Fruit fly (Drosophila melanogaster) whole organism, wandering third instar larva: Measurements from ENCODE around the gene CG5435.

ENCODE experiments used
- CG9705 ChIP-seq: fragments of 200-800 bp; sonication (Bioruptor generic); optimal IDR thresholded peaks from 2 replicates; lab custom pipeline; 2018; ENCODE audit warnings: missing biosample characterization, mild to moderate bottlenecking, missing genetic modification characterization
- CrebA ChIP-seq: fragments of 200-800 bp; sonication (Bioruptor generic); optimal IDR thresholded peaks from 2 replicates; lab custom pipeline; 2016; ENCODE audit warnings: missing biosample characterization, mild to moderate bottlenecking, missing genetic modification characterization, borderline replicate concordance
- Dfd ChIP-seq: fragments of >200 bp; optimal IDR thresholded peaks from 2 replicates; lab custom pipeline; 2017; ENCODE audit warnings: missing biosample characterization, missing genetic modification characterization
- Dif ChIP-seq: fragments of 200-275, 200-300 bp; sonication (Bioruptor generic); optimal IDR thresholded peaks from 2 replicates; lab custom pipeline; 2018; ENCODE audit warnings: missing biosample characterization, missing genetic modification characterization; ENCODE audit not compliant: partially characterized antibody
- GATAd ChIP-seq: sonication (Bioruptor generic); optimal IDR thresholded peaks from 2 replicates; lab custom pipeline; 2016; ENCODE audit warnings: missing biosample characterization, missing genetic modification characterization
- HLH106 ChIP-seq: fragments of 200-800 bp; optimal IDR thresholded peaks from 3 replicates; lab custom pipeline; 2019; ENCODE audit warnings: missing biosample characterization, mild to moderate bottlenecking, missing genetic modification characterization, moderate library complexity
- Hnf4 ChIP-seq: fragments of 200-800 bp; sonication (Bioruptor generic); optimal IDR thresholded peaks from 2 replicates; lab custom pipeline; 2016; ENCODE audit warnings: missing biosample characterization, mild to moderate bottlenecking, missing genetic modification characterization
- Hr78 ChIP-seq: fragments of >200 bp; optimal IDR thresholded peaks from 2 replicates; lab custom pipeline; 2017; ENCODE audit warnings: missing biosample characterization, missing genetic modification characterization
- Hr83 ChIP-seq: fragments of 200-300 bp; sonication (Bioruptor generic); optimal IDR thresholded peaks from 2 replicates; lab custom pipeline; 2016; ENCODE audit warnings: missing biosample characterization, mild to moderate bottlenecking, missing genetic modification characterization, moderate library complexity; ENCODE audit not compliant: poor library complexity, severe bottlenecking
- Jra ChIP-seq: sonication (Bioruptor generic); optimal IDR thresholded peaks from 2 replicates; lab custom pipeline; 2016; ENCODE audit warnings: missing biosample characterization, missing genetic modification characterization
- Myc ChIP-seq: fragments of >200 bp; optimal IDR thresholded peaks from 2 replicates; lab custom pipeline; 2017
- Rel ChIP-seq, 2 experiments: fragments of 200-800 bp; sonication (Bioruptor generic) in 1 of 2; optimal IDR thresholded peaks; 2 replicates in 1 of 2; 3 replicates in 1 of 2; lab custom pipeline; 2016 to 2019; ENCODE audit warnings: mild to moderate bottlenecking in 2 of 2, missing biosample characterization in 2 of 2, missing genetic modification characterization in 2 of 2, moderate library complexity in 1 of 2
- Sp1 ChIP-seq: fragments of 200-800 bp; sonication (Bioruptor generic); optimal IDR thresholded peaks from 3 replicates; lab custom pipeline; 2019; ENCODE audit warnings: missing biosample characterization, mild to moderate bottlenecking, missing genetic modification characterization, moderate library complexity
- brk ChIP-seq: fragments of 200-800 bp; sonication (Bioruptor generic); optimal IDR thresholded peaks from 2 replicates; lab custom pipeline; 2016; ENCODE audit warnings: missing biosample characterization, mild to moderate bottlenecking, missing genetic modification characterization
- dl ChIP-seq, 2 experiments: fragments of 175-275, 200-275 bp in 1 of 2; fragments of 200-275 bp in 1 of 2; sonication (Bioruptor generic); optimal IDR thresholded peaks; lab custom pipeline; 2018; ENCODE audit warnings: mild to moderate bottlenecking in 2 of 2, missing biosample characterization in 2 of 2, missing genetic modification characterization in 2 of 2, moderate library complexity in 2 of 2; ENCODE audit not compliant: partially characterized antibody in 2 of 2, insufficient read depth in 1 of 2
- dmrt93B ChIP-seq: fragments of 200-800 bp; sonication (Bioruptor generic); optimal IDR thresholded peaks from 2 replicates; lab custom pipeline; 2018; ENCODE audit warnings: missing biosample characterization, mild to moderate bottlenecking, missing genetic modification characterization
- dsf ChIP-seq: sonication (Bioruptor generic); optimal IDR thresholded peaks from 2 replicates; lab custom pipeline; 2016; ENCODE audit warnings: missing biosample characterization, missing genetic modification characterization, borderline replicate concordance
- ey ChIP-seq: fragments of 200-800 bp; sonication (Bioruptor generic); optimal IDR thresholded peaks from 2 replicates; lab custom pipeline; 2016; ENCODE audit warnings: missing biosample characterization, missing genetic modification characterization
- foxo ChIP-seq, 2 experiments: fragments of 200-800 bp; sonication (Bioruptor generic); optimal IDR thresholded peaks; 2 replicates in 1 of 2; 3 replicates in 1 of 2; lab custom pipeline; 2016 to 2017; ENCODE audit warnings: missing biosample characterization in 2 of 2, missing genetic modification characterization in 2 of 2
- fru ChIP-seq: fragments of 200-800 bp; sonication (Bioruptor generic); optimal IDR thresholded peaks from 3 replicates; lab custom pipeline; 2016; ENCODE audit warnings: missing biosample characterization, mild to moderate bottlenecking, missing genetic modification characterization
- h ChIP-seq: fragments of 200-800 bp; sonication (Bioruptor generic); optimal IDR thresholded peaks from 3 replicates; lab custom pipeline; 2016; ENCODE audit warnings: missing biosample characterization, mild to moderate bottlenecking, missing genetic modification characterization
- psq ChIP-seq: fragments of 200-800 bp; sonication (Bioruptor generic); optimal IDR thresholded peaks from 3 replicates; lab custom pipeline; 2017; ENCODE audit warnings: missing biosample characterization, mild to moderate bottlenecking, missing genetic modification characterization, moderate library complexity
- rgr ChIP-seq: fragments of 200-800 bp; sonication (Bioruptor generic); optimal IDR thresholded peaks from 3 replicates; lab custom pipeline; 2016; ENCODE audit warnings: missing biosample characterization, mild to moderate bottlenecking, missing genetic modification characterization
- sage ChIP-seq: fragments of 200-800 bp; sonication (Bioruptor generic); optimal IDR thresholded peaks from 2 replicates; lab custom pipeline; 2016; ENCODE audit warnings: missing biosample characterization, mild to moderate bottlenecking, missing genetic modification characterization
- tai ChIP-seq: sonication (Bioruptor generic); optimal IDR thresholded peaks from 2 replicates; lab custom pipeline; 2016; ENCODE audit warnings: missing biosample characterization, missing genetic modification characterization
- usp ChIP-seq: fragments of >200 bp; optimal IDR thresholded peaks from 2 replicates; lab custom pipeline; 2017; ENCODE audit warnings: missing biosample characterization, missing genetic modification characterization
- woc ChIP-seq: sonication (Bioruptor generic); optimal IDR thresholded peaks from 2 replicates; lab custom pipeline; 2016; ENCODE audit warnings: missing biosample characterization, mild to moderate bottlenecking, missing genetic modification characterization

Gene CG5435

dm6 chr2L:12421793-12422691, 8.7 kb downstream of the CG5435 start:
- no peak for TF ChIP-seq tai
- TF ChIP-seq usp: no peak
- TF ChIP-seq Jra (GFP tag; lab: Kevin White, UChicago): no peak
- peak; percentile 23 for TF ChIP-seq Dif (GFP tag; lab: Kevin White, UChicago)
- no peak for TF ChIP-seq Sp1 (GFP tag; lab: Kevin White, UChicago)
- TF ChIP-seq dl (GFP tag; optimal IDR thresholded peaks at IDR 0.05; lab: Kevin White, UChicago; ENCODE audit: insufficient read depth in 1 of 2, partially characterized antibody in 2 of 2): peak; percentile 21 to 74
- no peak for TF ChIP-seq Rel (GFP tag; optimal IDR thresholded peaks at IDR 0.05; lab: Kevin White, UChicago)
- TF ChIP-seq Rel (tag; optimal IDR thresholded peaks at IDR 0.05; lab: Kevin White, UChicago): no peak
- TF ChIP-seq woc (GFP tag; lab: Kevin White, UChicago): no peak
- no peak for TF ChIP-seq psq (GFP tag; lab: Kevin White, UChicago)
- no peak for TF ChIP-seq CG9705 (GFP tag; lab: Kevin White, UChicago)
- peak; percentile 16 for TF ChIP-seq rgr (GFP tag; lab: Kevin White, UChicago)
- peak; percentile 6 for TF ChIP-seq Hnf4
- no peak for TF ChIP-seq dmrt93B

DNA sequence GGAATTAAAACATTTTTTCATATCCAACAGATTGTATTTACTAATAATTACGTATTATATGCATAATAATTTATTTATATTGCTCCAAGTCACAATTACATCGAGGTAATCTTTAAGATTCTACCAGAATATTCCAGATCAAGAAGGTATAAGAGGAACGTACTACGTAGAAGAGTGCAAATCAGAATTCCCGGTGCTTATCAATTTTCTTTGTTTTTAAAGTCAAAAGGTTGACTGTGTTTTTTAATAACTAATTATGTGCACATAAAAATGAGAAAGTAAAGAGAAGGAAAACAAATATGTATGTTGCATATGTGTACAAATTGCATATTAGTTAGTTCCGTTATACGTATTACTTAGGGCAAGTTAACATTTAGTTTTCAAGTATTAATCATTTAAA, 9.5 kb downstream of the CG5435 start:
- no peak for TF ChIP-seq Rel (GFP tag; optimal IDR thresholded peaks at IDR 0.05; lab: Kevin White, UChicago)
- TF ChIP-seq Rel (tag; optimal IDR thresholded peaks at IDR 0.05; lab: Kevin White, UChicago): peak; percentile 60
- no peak for TF ChIP-seq Hr78 (GFP tag; lab: Kevin White, UChicago)

- peak; percentile 36 for TF ChIP-seq Sp1 (GFP tag; lab: Kevin White, UChicago)
- TF ChIP-seq foxo (GFP tag; optimal IDR thresholded peaks at IDR 0.05; lab: Kevin White, UChicago): peak in 1 of 2 experiments; percentile 44
- no peak for TF ChIP-seq Dif (GFP tag; lab: Kevin White, UChicago)
- TF ChIP-seq Rel (GFP tag; optimal IDR thresholded peaks at IDR 0.05; lab: Kevin White, UChicago): no peak
- TF ChIP-seq Rel (tag; optimal IDR thresholded peaks at IDR 0.05; lab: Kevin White, UChicago): no peak
- TF ChIP-seq HLH106 (tag; lab: Kevin White, UChicago): peak; percentile 53
- TF ChIP-seq fru (GFP tag; lab: Kevin White, UChicago): peak; percentile 5
- TF ChIP-seq Dfd (GFP tag; lab: Kevin White, UChicago): peak; percentile 22
- no peak for TF ChIP-seq woc (GFP tag; lab: Kevin White, UChicago)
- no peak for TF ChIP-seq sage (GFP tag; lab: Kevin White, UChicago)
- TF ChIP-seq rgr (GFP tag; lab: Kevin White, UChicago): peak; percentile 6
- peak; percentile 6 for TF ChIP-seq psq (GFP tag; lab: Kevin White, UChicago)
- TF ChIP-seq h: peak; percentile 8
- TF ChIP-seq ey: peak; percentile 2
Measured at dm6 chr2L:12415485-12416137, 15.1 kb downstream of the CG5435 start.

dm6 chr2L:12413899-12414298, 16.8 kb downstream of the CG5435 start:
- TF ChIP-seq Myc (lab: Kevin White, UChicago): no peak

dm6 chr2L:12410679-12411078, 20.0 kb downstream of the CG5435 start:
- TF ChIP-seq CrebA (no peak), fru (GFP tag; lab: Kevin White, UChicago) (no peak), dsf (GFP tag; lab: Kevin White, UChicago) (no peak), Hr83 (no peak), brk (GFP tag; lab: Kevin White, UChicago) (no peak), Dfd (GFP tag; lab: Kevin White, UChicago) (no peak), GATAd (GFP tag; lab: Kevin White, UChicago) (no peak), psq (GFP tag; lab: Kevin White, UChicago) (no peak)
- TF ChIP-seq, all 38 proteins: peak for 0
